Fruit fly (Drosophila melanogaster) whole organism, prepupa: Measurements from ENCODE around the gene CG15358.
A peak's percentile ranks its signal among the peaks of the same experiment; 100 is the strongest.

Source experiments
- CG8319 ChIP-seq: fragments of 200-800 bp; sonication (Bioruptor generic); optimal IDR thresholded peaks from 3 replicates; lab custom pipeline; 2016; ENCODE audit warnings: missing biosample characterization, missing genetic modification characterization
- CG9139 ChIP-seq: fragments of 200-800 bp; sonication (Bioruptor generic); optimal IDR thresholded peaks from 3 replicates; lab custom pipeline; 2017; ENCODE audit warnings: missing biosample characterization, mild to moderate bottlenecking, missing genetic modification characterization
- esn ChIP-seq: fragments of 200-800 bp; sonication (Bioruptor generic); optimal IDR thresholded peaks from 2 replicates; lab custom pipeline; 2016; ENCODE audit warnings: missing biosample characterization, mild to moderate bottlenecking, missing genetic modification characterization, moderate library complexity
- svp ChIP-seq: fragments of 200-800 bp; sonication (Bioruptor generic); peaks from one replicate; lab custom pipeline; 2016; ENCODE audit warnings: missing biosample characterization, missing genetic modification characterization

- TF ChIP-seq svp = peak; percentile 79
- no peak for TF ChIP-seq CG9139 (GFP tag; lab: Kevin White, UChicago)
- TF ChIP-seq CG8319 (GFP tag; lab: Kevin White, UChicago) = no peak
- TF ChIP-seq esn = no peak
Measured at dm6 chr2L:1902243-1902642, 19.2 kb upstream of the CG15358 start.
